Fruit fly (Drosophila melanogaster): ENCODE measurements around the gene kon.

dm6 chr2L:18455506-18456491, 48.0 kb downstream of the kon start:
- TF ChIP-seq wek (GFP tag; optimal IDR thresholded peaks at IDR 0.05): no peak
- TF ChIP-seq CG18619 (GFP tag; optimal IDR thresholded peaks at IDR 0.05): no peak
- TF ChIP-seq CG31441 (GFP tag; IDR thresholded peaks at IDR 0.05): no peak
- no peak for TF ChIP-seq CG2116 (GFP tag; optimal IDR thresholded peaks at IDR 0.05)
- no peak for TF ChIP-seq CG10274 (GFP tag; optimal IDR thresholded peaks at IDR 0.05)
- TF ChIP-seq zf30C (GFP tag; optimal IDR thresholded peaks at IDR 0.05): no peak
- TF ChIP-seq insv (GFP tag; optimal IDR thresholded peaks at IDR 0.05): no peak
- TF ChIP-seq Xbp1 (GFP tag; optimal IDR thresholded peaks at IDR 0.05): no peak
